Worm (Caenorhabditis elegans) whole organism, young adult: ENCODE data around the gene sre-5.

Source experiments
- B0035.1 ChIP-seq: sonication (generic microtip); optimal IDR thresholded peaks from 2 replicates; lab custom pipeline; 2016; ENCODE audit warnings: missing genetic modification characterization, mild to moderate bottlenecking, missing compliant biosample characterization, missing genotype, missing genetic modification reagents
- C06A6.2 ChIP-seq: fragments of 200-800 bp; sonication (Bioruptor generic); conservative IDR thresholded peaks from 2 replicates; pipeline ENCODE4 v1.3.6; 2022; ENCODE audit warnings: missing genetic modification characterization, missing compliant biosample characterization
- F22D6.2 ChIP-seq: sonication (generic microtip); optimal IDR thresholded peaks from 2 replicates; lab custom pipeline; 2016; ENCODE audit warnings: mild to moderate bottlenecking, missing genetic modification characterization, missing compliant biosample characterization
- F23B12.7 ChIP-seq: sonication (generic microtip); optimal IDR thresholded peaks from 2 replicates; lab custom pipeline; 2017; ENCODE audit warnings: missing genetic modification characterization, mild to moderate bottlenecking, missing compliant biosample characterization, antibody characterized with exemption, moderate library complexity; ENCODE audit not compliant: insufficient read depth
- F49E8.2 ChIP-seq: sonication (generic microtip); optimal IDR thresholded peaks from 3 replicates; lab custom pipeline; 2017; ENCODE audit warnings: missing genetic modification characterization, mild to moderate bottlenecking, missing compliant biosample characterization, antibody characterized with exemption, moderate library complexity; ENCODE audit not compliant: insufficient read depth
- T07F8.4 ChIP-seq: sonication (generic microtip); optimal IDR thresholded peaks from 2 replicates; lab custom pipeline; 2016; ENCODE audit warnings: mild to moderate bottlenecking, missing genetic modification characterization, moderate library complexity, missing compliant biosample characterization
- Y53F4B.3 ChIP-seq: fragments of 200-800 bp; sonication (Bioruptor generic); IDR thresholded peaks from 2 replicates; pipeline ENCODE4 v1.3.6; 2022; ENCODE audit warnings: missing genetic modification reagents, missing genetic modification characterization, missing compliant biosample characterization
- Y56A3A.18 ChIP-seq: fragments of 200-800 bp; sonication (Bioruptor generic); IDR thresholded peaks from 2 replicates; pipeline ENCODE4 v1.3.6; 2022; ENCODE audit warnings: missing genetic modification reagents, missing genetic modification characterization, missing compliant biosample characterization
- ZK185.1 ChIP-seq: sonication (generic microtip); optimal IDR thresholded peaks from 2 replicates; lab custom pipeline; 2016; ENCODE audit warnings: mild to moderate bottlenecking, missing genetic modification characterization, missing compliant biosample characterization; ENCODE audit not compliant: poor library complexity, severe bottlenecking
- aptf-3 ChIP-seq: fragments of 200-800 bp; sonication (Bioruptor generic); IDR thresholded peaks from 2 replicates; pipeline ENCODE4 v1.3.6; 2022; ENCODE audit warnings: missing genetic modification characterization, missing compliant biosample characterization
- attf-6 ChIP-seq: fragments of 200-800 bp; sonication (Bioruptor generic); IDR thresholded peaks from 2 replicates; pipeline ENCODE4 v1.3.6; 2022; ENCODE audit warnings: missing genetic modification reagents, missing genetic modification characterization, missing compliant biosample characterization
- bed-2 ChIP-seq: fragments of 200-800 bp; sonication (Bioruptor generic); IDR thresholded peaks from 2 replicates; pipeline ENCODE4 v1.3.6; 2022; ENCODE audit warnings: missing genetic modification reagents, missing genetic modification characterization, missing compliant biosample characterization
- ceh-27 ChIP-seq: fragments of 200-800 bp; sonication (Bioruptor generic); optimal IDR thresholded peaks from 2 replicates; lab custom pipeline; 2018; ENCODE audit warnings: mild to moderate bottlenecking, missing genetic modification characterization, moderate library complexity, missing compliant biosample characterization
- ceh-79 ChIP-seq: sonication (generic microtip); optimal IDR thresholded peaks from 2 replicates; lab custom pipeline; 2017; ENCODE audit warnings: mild to moderate bottlenecking, missing genetic modification characterization, missing compliant biosample characterization
- die-1 ChIP-seq: sonication (generic microtip); optimal IDR thresholded peaks from 2 replicates; lab custom pipeline; 2016; ENCODE audit warnings: missing genotype, mild to moderate bottlenecking, missing genetic modification characterization, missing compliant biosample characterization
- dox-1 ChIP-seq: fragments of 200-800 bp; sonication (Bioruptor generic); IDR thresholded peaks from 2 replicates; pipeline ENCODE4 v1.3.6; 2022; ENCODE audit warnings: missing genetic modification reagents, missing genetic modification characterization, missing compliant biosample characterization
- dpff-1 ChIP-seq: sonication (generic microtip); optimal IDR thresholded peaks from 2 replicates; lab custom pipeline; 2017; ENCODE audit warnings: mild to moderate bottlenecking, missing genetic modification characterization, missing compliant biosample characterization
- ekl-4 ChIP-seq: fragments of 200-800 bp; sonication (Bioruptor generic); IDR thresholded peaks from 2 replicates; pipeline ENCODE4 v1.3.6; 2022; ENCODE audit warnings: missing genetic modification reagents, missing genetic modification characterization, missing compliant biosample characterization
- hmg-1.2 ChIP-seq: fragments of 200-800 bp; sonication (Bioruptor generic); IDR thresholded peaks from 2 replicates; pipeline ENCODE4 v1.3.6; 2022; ENCODE audit warnings: missing genetic modification reagents, missing genetic modification characterization, missing compliant biosample characterization
- lin-40 ChIP-seq: sonication (generic microtip); optimal IDR thresholded peaks from 2 replicates; lab custom pipeline; 2016; ENCODE audit warnings: missing genetic modification characterization, mild to moderate bottlenecking, missing compliant biosample characterization, missing genotype, missing genetic modification reagents
- lsy-27 ChIP-seq: sonication (generic microtip); optimal IDR thresholded peaks from 2 replicates; lab custom pipeline; 2017; ENCODE audit warnings: missing genetic modification characterization, mild to moderate bottlenecking, missing compliant biosample characterization, antibody characterized with exemption, missing genotype, borderline replicate concordance; ENCODE audit not compliant: insufficient read depth
- madf-6 ChIP-seq: fragments of 200-800 bp; sonication (Bioruptor generic); IDR thresholded peaks from 2 replicates; pipeline ENCODE4 v1.3.6; 2022; ENCODE audit warnings: missing genetic modification reagents, missing genetic modification characterization, missing compliant biosample characterization
- mcd-1 ChIP-seq: fragments of 200-800 bp; sonication (Bioruptor generic); IDR thresholded peaks from 2 replicates; pipeline ENCODE4 v1.3.6; 2022; ENCODE audit warnings: missing genetic modification reagents, missing genetic modification characterization, missing compliant biosample characterization
- nfya-2 ChIP-seq: fragments of 200-800 bp; sonication (Bioruptor generic); IDR thresholded peaks from 2 replicates; pipeline ENCODE4 v1.3.6; 2022; ENCODE audit warnings: missing genetic modification reagents, missing genetic modification characterization, missing compliant biosample characterization
- rec-8 ChIP-seq, 2 experiments: sonication (generic microtip); optimal IDR thresholded peaks; 2 replicates each; lab custom pipeline; 2016; ENCODE audit warnings: mild to moderate bottlenecking in 2 of 2, missing genetic modification characterization in 2 of 2, missing genetic modification reagents in 2 of 2, missing genotype in 2 of 2, missing biosample characterization in 1 of 2, missing compliant biosample characterization in 1 of 2, moderate library complexity in 1 of 2
- repo-1 ChIP-seq: sonication (generic microtip); optimal IDR thresholded peaks from 2 replicates; lab custom pipeline; 2017; ENCODE audit warnings: mild to moderate bottlenecking, missing genetic modification characterization, missing compliant biosample characterization
- xnd-1 ChIP-seq: sonication (generic microtip); optimal IDR thresholded peaks from 2 replicates; lab custom pipeline; 2016; ENCODE audit warnings: missing genotype, missing genetic modification reagents, missing genetic modification characterization, missing compliant biosample characterization
- zfh-2 ChIP-seq: fragments of 200-800 bp; sonication (Bioruptor generic); conservative IDR thresholded peaks from 2 replicates; pipeline ENCODE4 v1.3.6; 2022; ENCODE audit warnings: missing genetic modification reagents, missing genetic modification characterization, missing compliant biosample characterization
- ztf-22 ChIP-seq: fragments of 200-800 bp; sonication (Bioruptor generic); optimal IDR thresholded peaks from 2 replicates; lab custom pipeline; 2018; ENCODE audit warnings: mild to moderate bottlenecking, missing genetic modification characterization, moderate library complexity, missing compliant biosample characterization
- ztf-28 ChIP-seq: fragments of 200-800 bp; sonication (Bioruptor generic); IDR thresholded peaks from 2 replicates; pipeline ENCODE4 v1.3.6; 2022; ENCODE audit warnings: missing genetic modification reagents, missing genetic modification characterization, missing compliant biosample characterization

Gene sre-5

DNA sequence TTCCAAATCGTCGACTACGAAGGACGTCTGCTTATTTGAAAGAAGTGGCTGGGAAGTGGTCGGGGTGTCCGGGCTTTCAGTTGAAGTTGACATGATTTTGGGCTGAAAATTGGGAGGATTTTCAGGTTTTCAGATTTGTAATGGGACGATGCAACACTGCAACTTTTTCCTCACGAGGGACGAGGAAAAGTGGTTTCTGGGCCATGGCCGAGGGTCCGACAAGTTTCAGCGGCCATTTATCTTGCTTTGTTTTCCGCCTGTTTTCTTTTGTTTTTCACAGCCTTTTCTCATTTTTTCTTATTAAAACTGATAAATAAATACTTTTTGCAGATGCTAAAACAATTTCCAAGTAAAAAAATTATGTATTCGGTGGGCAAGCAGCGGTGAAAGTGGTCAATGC, 17.8 kb downstream of the sre-5 start, which contains the start of gene blos-7:
Gene blos-7 (minus strand): TSS at position 101 of the 400 bp plus-strand sequence.
- 0 out of 2 replicates have a peak, but pooled peaks have one; percentile 9 for TF ChIP-seq dox-1 (GFP tag; lab: Robert Waterston, UW)

DNA sequence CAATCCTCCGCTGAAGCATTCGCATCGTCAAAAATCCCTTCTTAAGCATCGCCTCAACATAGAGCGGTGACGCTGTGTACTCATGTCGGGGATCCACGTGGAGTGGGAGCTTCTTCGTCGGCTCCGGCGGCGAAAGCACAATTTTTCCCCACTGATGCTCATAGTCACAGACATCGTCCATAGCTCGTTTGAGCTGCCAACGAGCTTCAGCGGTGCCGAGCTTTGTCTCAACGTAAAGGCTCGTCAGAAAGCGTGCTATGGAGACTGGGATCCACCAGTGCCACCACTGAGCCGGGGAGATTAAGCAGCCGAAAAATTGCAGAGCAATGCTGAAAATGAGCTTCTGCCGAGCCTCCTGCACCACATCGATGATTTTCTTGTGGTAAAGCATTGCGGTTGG, 25.8 kb downstream of the sre-5 start:
- TF ChIP-seq ztf-28 (GFP tag; lab: Robert Waterston, UW) (no peak), aptf-3 (GFP tag; lab: Robert Waterston, UW) (no peak), zfh-2 (peak; percentile 70)

DNA sequence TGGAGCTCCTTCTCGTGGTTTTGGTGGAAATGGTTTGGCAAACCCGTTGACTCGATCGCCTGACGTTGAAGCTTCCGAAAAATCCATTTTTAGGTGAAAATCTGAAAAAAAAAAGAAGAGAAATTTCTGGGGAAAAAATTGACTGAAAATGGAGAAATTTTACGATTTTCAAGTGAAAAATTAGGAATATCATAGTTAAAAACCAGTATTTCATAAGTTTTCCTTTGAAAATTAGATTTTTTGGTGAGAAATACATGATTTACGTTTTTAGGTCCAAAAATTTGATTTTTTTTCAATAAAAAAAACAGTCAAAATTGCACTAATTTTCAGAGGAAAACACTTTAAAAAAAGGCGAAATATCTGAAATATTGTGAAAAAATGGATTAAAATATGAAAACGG, 28.5 kb downstream of the sre-5 start, which contains the start of gene taf-2:
Gene taf-2 (minus strand): TSS at position 101 of the 400 bp plus-strand sequence.
- TF ChIP-seq ceh-27 (GFP tag; lab: Kevin White, UChicago) (no peak), die-1 (tag; lab: Kevin White, UChicago) (no peak), lsy-27 (no peak), rec-8 (tag; optimal IDR thresholded peaks at IDR 0.05; lab: Kevin White, UChicago) (no peak), ZK185.1 (tag; lab: Kevin White, UChicago) (no peak), ekl-4 (GFP tag; lab: Robert Waterston, UW) (no peak), aptf-3 (GFP tag; lab: Robert Waterston, UW) (no peak), ceh-79 (no peak), bed-2 (GFP tag; lab: Robert Waterston, UW) (no peak), F22D6.2 (tag; lab: Kevin White, UChicago) (no peak), madf-6 (GFP tag; lab: Robert Waterston, UW) (no peak), nfya-2 (no peak), hmg-1.2 (no peak), Y53F4B.3 (no peak), F23B12.7 (tag; lab: Kevin White, UChicago) (no peak), C06A6.2 (GFP tag; lab: Robert Waterston, UW) (no peak)

DNA sequence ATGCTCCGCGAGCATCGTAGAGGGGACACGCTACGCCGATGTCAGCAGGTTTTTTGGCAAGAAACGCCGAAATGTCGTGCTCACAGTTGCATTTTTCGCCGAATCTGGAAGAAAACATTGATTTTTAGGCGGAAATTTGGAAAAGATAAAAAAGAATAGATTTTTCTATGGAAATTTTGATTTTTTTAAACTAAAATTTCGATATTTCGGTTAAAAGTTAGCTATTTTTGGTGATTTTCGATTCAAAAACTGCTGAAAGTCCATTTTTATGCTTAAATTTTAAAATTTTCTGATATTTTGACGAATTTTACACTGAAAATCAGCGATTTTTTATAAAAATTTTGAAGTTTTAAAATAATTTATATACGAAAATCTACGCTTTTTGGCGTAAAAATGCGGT, 32.4 kb downstream of the sre-5 start:
- TF ChIP-seq dpff-1 (tag; lab: Kevin White, UChicago) (no peak), lin-40 (tag; lab: Kevin White, UChicago) (no peak), xnd-1 (no peak), T07F8.4 (tag; lab: Kevin White, UChicago) (no peak)

DNA sequence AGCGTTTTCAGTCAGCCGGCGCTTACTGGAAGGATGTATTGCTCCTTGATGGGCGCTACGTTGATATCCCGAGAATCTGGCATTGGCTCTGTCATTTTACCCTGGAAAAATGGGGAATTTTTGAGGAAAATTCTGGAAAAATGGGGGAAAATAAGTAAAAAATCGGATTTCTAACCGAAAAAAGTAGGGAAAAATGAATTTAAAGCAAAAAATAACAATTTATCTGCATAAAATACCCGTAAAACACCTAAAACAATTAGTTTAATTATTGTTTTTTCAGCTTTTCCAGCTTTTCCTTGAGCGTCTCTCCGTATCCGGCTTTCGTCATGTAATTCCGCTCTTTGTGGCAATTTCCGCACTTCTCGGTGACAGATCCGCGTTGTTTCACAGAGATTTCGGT, 33.5 kb downstream of the sre-5 start, which contains the start of gene Y37E11B.5:
Gene Y37E11B.5 (minus strand): TSS at position 101 of the 400 bp plus-strand sequence.
- TF ChIP-seq B0035.1 (no peak), repo-1 (tag; lab: Kevin White, UChicago) (no peak)
- TF ChIP-seq, all 124 proteins: peak for 0

DNA sequence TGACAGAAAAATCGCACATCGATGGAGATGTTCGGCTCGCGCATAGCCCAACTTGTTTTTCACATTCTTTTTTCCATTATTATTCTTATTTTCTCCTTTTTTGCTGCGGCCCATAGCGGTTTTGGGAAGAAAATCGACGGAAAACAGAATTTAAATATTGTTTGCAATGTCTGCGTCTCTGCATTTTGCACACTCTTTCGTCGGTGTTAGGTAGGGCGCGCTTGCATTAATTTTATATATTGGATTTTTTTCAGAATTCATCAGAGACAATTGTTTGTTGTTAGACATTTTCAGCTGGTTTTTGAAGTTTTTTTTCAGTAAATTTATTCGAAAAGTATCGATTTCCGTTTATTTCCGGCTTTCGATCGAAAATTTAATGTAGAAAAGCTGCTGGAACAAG, 34.1 kb downstream of the sre-5 start, which contains the start of gene Y37E11B.6:
Gene Y37E11B.6 (minus strand): TSS at position 181 of the 400 bp plus-strand sequence.
- TF ChIP-seq ztf-28 (GFP tag; lab: Robert Waterston, UW), result no peak
- no peak for TF ChIP-seq attf-6
- TF ChIP-seq F49E8.2, result no peak
- peak; percentile 62 for TF ChIP-seq mcd-1 (GFP tag; lab: Robert Waterston, UW)
- TF ChIP-seq hmg-1.2, result peak; percentile 98
- TF ChIP-seq ztf-22, result no peak
- no peak for TF ChIP-seq Y56A3A.18
